Fruit fly (Drosophila melanogaster) whole organism, adult: ENCODE measurements around the gene Osi8.

Source experiments
- CG12768 ChIP-seq: fragments of 200-800 bp; sonication (Bioruptor generic); optimal IDR thresholded peaks from 2 replicates; lab custom pipeline; 2017; ENCODE audit warnings: missing biosample characterization, missing genetic modification characterization, mild to moderate bottlenecking, moderate library complexity, missing genetic modification reagents
- CG14711 ChIP-seq: fragments of 200-800 bp; sonication (Bioruptor generic); optimal IDR thresholded peaks from 2 replicates; lab custom pipeline; 2018; ENCODE audit warnings: missing biosample characterization, mild to moderate bottlenecking, missing genetic modification characterization, moderate library complexity
- CG1620 ChIP-seq: fragments of 200-800 bp; sonication (Bioruptor generic); optimal IDR thresholded peaks from 2 replicates; lab custom pipeline; 2016; ENCODE audit warnings: missing biosample characterization, missing genetic modification characterization
- CG33017 ChIP-seq: fragments of 200-800 bp; sonication (Bioruptor generic); optimal IDR thresholded peaks from 2 replicates; lab custom pipeline; 2018; ENCODE audit warnings: missing biosample characterization, mild to moderate bottlenecking, missing genetic modification characterization, moderate library complexity
- CG7045 ChIP-seq: fragments of 200-800 bp; sonication (Bioruptor generic); optimal IDR thresholded peaks from 2 replicates; lab custom pipeline; 2017; ENCODE audit warnings: missing biosample characterization, mild to moderate bottlenecking, missing genetic modification characterization
- Clk ChIP-seq: fragments of 200-800 bp; sonication (Bioruptor generic); optimal IDR thresholded peaks from 2 replicates; lab custom pipeline; 2017; ENCODE audit warnings: missing biosample characterization, missing genetic modification characterization
- Crg-1 ChIP-seq: fragments of 200-800 bp; sonication (Bioruptor generic); optimal IDR thresholded peaks from 2 replicates; lab custom pipeline; 2016; ENCODE audit warnings: missing biosample characterization, missing genetic modification characterization
- Hr96 ChIP-seq: fragments of 200-800 bp; sonication (Bioruptor generic); optimal IDR thresholded peaks from 2 replicates; lab custom pipeline; 2016; ENCODE audit warnings: missing biosample characterization, missing genetic modification characterization
- Mnt ChIP-seq: fragments of 200-800 bp; sonication (Bioruptor generic); optimal IDR thresholded peaks from 2 replicates; lab custom pipeline; 2016; ENCODE audit warnings: missing biosample characterization, mild to moderate bottlenecking, missing genetic modification characterization
- bab1 ChIP-seq: fragments of 200-800 bp; sonication (Bioruptor generic); optimal IDR thresholded peaks from 3 replicates; lab custom pipeline; 2019; ENCODE audit warnings: missing biosample characterization, mild to moderate bottlenecking, missing genetic modification characterization, moderate library complexity
- cnc ChIP-seq, 2 experiments: fragments of >200 bp; optimal IDR thresholded peaks; 2 replicates each; lab custom pipeline; 2017
- kay ChIP-seq: fragments of 200-800 bp; sonication (Bioruptor generic); peaks from one replicate; lab custom pipeline; 2016; ENCODE audit warnings: missing biosample characterization, missing genetic modification characterization, borderline replicate concordance
- ovo ChIP-seq: fragments of 200-800 bp; sonication (Bioruptor generic); optimal IDR thresholded peaks from 2 replicates; lab custom pipeline; 2016; ENCODE audit warnings: missing biosample characterization, missing genetic modification characterization
- toe ChIP-seq: fragments of 200-800 bp; sonication (Bioruptor generic); optimal IDR thresholded peaks from 2 replicates; lab custom pipeline; 2016; ENCODE audit warnings: missing biosample characterization, missing genetic modification characterization

DNA sequence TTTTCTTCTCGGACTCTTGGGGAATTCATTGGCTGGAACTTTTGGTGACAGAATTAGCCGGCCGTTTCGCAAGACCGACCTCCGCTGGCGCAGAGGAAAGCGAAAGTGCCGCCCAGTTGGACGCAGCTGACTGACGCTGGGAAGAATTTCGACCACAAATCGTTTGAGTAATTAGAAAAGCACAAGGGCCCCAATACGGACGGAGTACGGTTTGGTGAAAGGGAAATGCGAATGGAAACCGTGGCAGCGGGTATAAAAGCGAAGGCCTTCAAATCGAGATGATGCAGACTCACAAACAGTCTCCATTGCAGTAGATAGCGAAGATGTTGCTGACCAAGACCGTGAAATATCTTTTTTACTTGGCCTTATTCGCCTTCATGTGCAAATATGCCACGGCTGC lies 50.0 kb downstream of the Osi8 start, which contains the start of gene Osi16:
- TF ChIP-seq bab1 (GFP tag; lab: Kevin White, UChicago) (no peak), kay (GFP tag; lab: Kevin White, UChicago) (no peak), CG7045 (GFP tag; lab: Kevin White, UChicago) (no peak), cnc (optimal IDR thresholded peaks at IDR 0.05; lab: Kevin White, UChicago) (no peak), Hr96 (GFP tag; lab: Kevin White, UChicago) (no peak), toe (GFP tag; lab: Kevin White, UChicago) (no peak), Clk (GFP tag; lab: Kevin White, UChicago) (no peak), CG12768 (no peak), Crg-1 (no peak), CG1620 (no peak), CG14711 (no peak), Mnt (GFP tag; lab: Kevin White, UChicago) (no peak), CG33017 (tag; lab: Kevin White, UChicago) (no peak), ovo (GFP tag; lab: Kevin White, UChicago) (no peak)
